Fruit fly (Drosophila melanogaster) whole organism, embryonic: ENCODE data around the gene CycA.

Experiments used
- Bdp1 ChIP-seq: fragments of 200-800 bp; sonication (Bioruptor generic); optimal IDR thresholded peaks from 3 replicates; lab custom pipeline; 2016; ENCODE audit warnings: missing biosample characterization, missing genetic modification characterization
- CG13123 ChIP-seq: fragments of 200-800 bp; sonication (Bioruptor generic); optimal IDR thresholded peaks from 2 replicates; lab custom pipeline; 2016; ENCODE audit warnings: missing biosample characterization, missing genetic modification characterization
- CG17568 ChIP-seq: fragments of 200-800 bp; sonication (Bioruptor generic); optimal IDR thresholded peaks from 2 replicates; lab custom pipeline; 2018; ENCODE audit warnings: missing biosample characterization, mild to moderate bottlenecking, missing genetic modification characterization, moderate library complexity
- CG17912 ChIP-seq: fragments of 200-800 bp; sonication (Bioruptor generic); optimal IDR thresholded peaks from 2 replicates; lab custom pipeline; 2018; ENCODE audit warnings: missing biosample characterization, mild to moderate bottlenecking, missing genetic modification characterization
- CG2129 ChIP-seq: fragments of 200-800 bp; sonication (Bioruptor generic); IDR thresholded peaks from 2 replicates; pipeline ENCODE4 v1.3.6; 2022; ENCODE audit warnings: missing biosample characterization, missing genetic modification characterization; ENCODE audit not compliant: partially characterized antibody
- CG2199 ChIP-seq: fragments of 200-800 bp; sonication (Bioruptor generic); IDR thresholded peaks from 3 replicates; pipeline ENCODE4 v1.3.6; 2022; ENCODE audit warnings: missing biosample characterization, missing genetic modification characterization
- CG30403 ChIP-seq: fragments of 200-800 bp; sonication (Bioruptor generic); optimal IDR thresholded peaks from 3 replicates; lab custom pipeline; 2016; ENCODE audit warnings: missing biosample characterization, missing genetic modification characterization
- CG3407 ChIP-seq: fragments of 200-800 bp; sonication (Bioruptor generic); optimal IDR thresholded peaks from 2 replicates; lab custom pipeline; 2018; ENCODE audit warnings: missing biosample characterization, mild to moderate bottlenecking, missing genetic modification characterization
- CG34224 ChIP-seq: fragments of 200-800 bp; sonication (Bioruptor generic); IDR thresholded peaks from 3 replicates; pipeline ENCODE4 v1.3.6; 2022; ENCODE audit warnings: missing biosample characterization, missing genetic modification characterization; ENCODE audit not compliant: partially characterized antibody
- CG42726 ChIP-seq: fragments of 200-800 bp; sonication (Bioruptor generic); IDR thresholded peaks from 2 replicates; pipeline ENCODE4 v1.3.6; 2022; ENCODE audit warnings: missing biosample characterization, missing genetic modification characterization; ENCODE audit not compliant: partially characterized antibody
- CG6175 ChIP-seq: fragments of 200-800 bp; sonication (Bioruptor generic); IDR thresholded peaks from 3 replicates; pipeline ENCODE4 v1.3.6; 2022; ENCODE audit warnings: missing biosample characterization, missing genetic modification characterization
- CG6689 ChIP-seq: fragments of 200-800 bp; sonication (Bioruptor generic); IDR thresholded peaks from 2 replicates; pipeline ENCODE4 v1.3.6; 2022; ENCODE audit warnings: missing biosample characterization, missing genetic modification characterization
- CG6791 ChIP-seq: fragments of 200-800 bp; sonication (Bioruptor generic); IDR thresholded peaks from 3 replicates; pipeline ENCODE4 v1.3.6; 2022; ENCODE audit warnings: missing biosample characterization, missing genetic modification characterization; ENCODE audit not compliant: partially characterized antibody
- CG9727 ChIP-seq: fragments of 200-800 bp; sonication (Bioruptor generic); optimal IDR thresholded peaks from 3 replicates; lab custom pipeline; 2017; ENCODE audit warnings: missing biosample characterization, mild to moderate bottlenecking, missing genetic modification characterization
- CG9797 ChIP-seq: fragments of 200-800 bp; sonication (Bioruptor generic); optimal IDR thresholded peaks from 3 replicates; lab custom pipeline; 2018; ENCODE audit warnings: missing biosample characterization, mild to moderate bottlenecking, missing genetic modification characterization
- Chrac-16 ChIP-seq: fragments of 200-800 bp; sonication (Bioruptor generic); optimal IDR thresholded peaks from 3 replicates; lab custom pipeline; 2016; ENCODE audit warnings: missing biosample characterization, missing genetic modification characterization
- CrebB ChIP-seq: fragments of 200-800 bp; sonication (Bioruptor generic); optimal IDR thresholded peaks from 3 replicates; lab custom pipeline; 2018; ENCODE audit warnings: missing biosample characterization, mild to moderate bottlenecking, missing genetic modification characterization
- Fer2 ChIP-seq: fragments of 200-800 bp; sonication (Bioruptor generic); optimal IDR thresholded peaks from 2 replicates; lab custom pipeline; 2018; ENCODE audit warnings: missing biosample characterization, mild to moderate bottlenecking, missing genetic modification characterization, moderate library complexity
- HLH54F ChIP-seq: fragments of 200-800 bp; sonication (Bioruptor generic); optimal IDR thresholded peaks from 3 replicates; lab custom pipeline; 2016; ENCODE audit warnings: missing biosample characterization, missing genetic modification characterization
- Hr78 ChIP-seq, 2 experiments: fragments of 200-800 bp in 1 of 2; fragments of >200 bp in 1 of 2; sonication (Bioruptor generic) in 1 of 2; optimal IDR thresholded peaks; 2 replicates each; lab custom pipeline; 2017 to 2019; ENCODE audit warnings: missing biosample characterization in 2 of 2, missing genetic modification characterization in 2 of 2, mild to moderate bottlenecking in 1 of 2, moderate library complexity in 1 of 2
- MESR4 ChIP-seq: fragments of 200-800 bp; sonication (Bioruptor generic); optimal IDR thresholded peaks from 2 replicates; lab custom pipeline; 2018; ENCODE audit warnings: missing biosample characterization, mild to moderate bottlenecking, missing genetic modification characterization, moderate library complexity
- Max ChIP-seq: fragments of 200-800 bp; sonication (Bioruptor generic); optimal IDR thresholded peaks from 2 replicates; lab custom pipeline; 2016; ENCODE audit warnings: missing biosample characterization, mild to moderate bottlenecking, missing genetic modification characterization
- NC2α ChIP-seq: fragments of 200-800 bp; sonication (Bioruptor generic); optimal IDR thresholded peaks from 2 replicates; lab custom pipeline; 2016; ENCODE audit warnings: missing biosample characterization, missing genetic modification characterization
- Opbp ChIP-seq: fragments of 200-800 bp; sonication (Bioruptor generic); IDR thresholded peaks from 3 replicates; pipeline ENCODE4 v1.3.6; 2022; ENCODE audit warnings: missing biosample characterization, missing genetic modification characterization; ENCODE audit not compliant: partially characterized antibody
- Ravus ChIP-seq: fragments of 200-800 bp; sonication (Bioruptor generic); IDR thresholded peaks from 2 replicates; pipeline ENCODE4 v1.3.6; 2022; ENCODE audit warnings: missing biosample characterization, missing genetic modification characterization
- Sin3A ChIP-seq: fragments of >200 bp; optimal IDR thresholded peaks from 2 replicates; lab custom pipeline; 2018
- Six4 ChIP-seq: fragments of 200-800 bp; sonication (Bioruptor generic); optimal IDR thresholded peaks from 2 replicates; lab custom pipeline; 2016; ENCODE audit warnings: missing biosample characterization, missing genetic modification characterization
- Sox100B ChIP-seq: fragments of 200-800 bp; sonication (Bioruptor generic); optimal IDR thresholded peaks from 3 replicates; lab custom pipeline; 2018; ENCODE audit warnings: missing biosample characterization, mild to moderate bottlenecking, missing genetic modification characterization
- Sry-β ChIP-seq: fragments of 200-800 bp; sonication (Bioruptor generic); optimal IDR thresholded peaks from 2 replicates; lab custom pipeline; 2018; ENCODE audit warnings: missing biosample characterization, mild to moderate bottlenecking, missing genetic modification characterization, moderate library complexity
- Sry-δ ChIP-seq: fragments of 200-800 bp; sonication (Bioruptor generic); optimal IDR thresholded peaks from 2 replicates; lab custom pipeline; 2016; ENCODE audit warnings: missing biosample characterization, missing genetic modification characterization
- Ssrp ChIP-seq: fragments of 200-800 bp; sonication (Bioruptor generic); optimal IDR thresholded peaks from 2 replicates; lab custom pipeline; 2018; ENCODE audit warnings: missing biosample characterization, mild to moderate bottlenecking, missing genetic modification characterization, moderate library complexity
- Taf1 ChIP-seq: fragments of 200-800 bp; sonication (Bioruptor generic); IDR thresholded peaks from 2 replicates; pipeline ENCODE4 v1.3.6; 2022; ENCODE audit warnings: missing biosample characterization, missing genetic modification characterization
- amos ChIP-seq: fragments of 200-800 bp; sonication (Bioruptor generic); IDR thresholded peaks from 2 replicates; pipeline ENCODE4 v1.3.6; 2022; ENCODE audit warnings: missing biosample characterization, missing genetic modification characterization; ENCODE audit not compliant: partially characterized antibody
- bsh ChIP-seq, 2 experiments: fragments of 200-800 bp; sonication (Bioruptor generic); optimal IDR thresholded peaks; 2 replicates each; lab custom pipeline; 2017 to 2018; ENCODE audit warnings: mild to moderate bottlenecking in 2 of 2, missing biosample characterization in 2 of 2, missing genetic modification characterization in 2 of 2, moderate library complexity in 1 of 2
- chif ChIP-seq, 2 experiments: fragments of 200-800 bp; sonication (Bioruptor generic); optimal IDR thresholded peaks; 3 replicates each; lab custom pipeline; 2016; ENCODE audit warnings: missing biosample characterization in 2 of 2, missing genetic modification characterization in 2 of 2
- croc ChIP-seq: fragments of 200-800 bp; sonication (Bioruptor generic); conservative IDR thresholded peaks from 3 replicates; pipeline ENCODE4 v1.3.6; 2022; ENCODE audit warnings: missing biosample characterization, missing genetic modification characterization
- crp ChIP-seq, 2 experiments: fragments of 200-800 bp; sonication (Bioruptor generic); optimal IDR thresholded peaks; 2 replicates in 1 of 2; 3 replicates in 1 of 2; lab custom pipeline; 2017; ENCODE audit warnings: missing biosample characterization in 2 of 2, missing genetic modification characterization in 2 of 2, mild to moderate bottlenecking in 1 of 2, moderate library complexity in 1 of 2
- ewg ChIP-seq: fragments of 200-800 bp; sonication (Bioruptor generic); optimal IDR thresholded peaks from 3 replicates; lab custom pipeline; 2017; ENCODE audit warnings: mild to moderate bottlenecking, missing biosample characterization, missing genetic modification reagents, missing genetic modification characterization
- eyg ChIP-seq: fragments of 200-800 bp; sonication (Bioruptor generic); optimal IDR thresholded peaks from 3 replicates; lab custom pipeline; 2016; ENCODE audit warnings: missing biosample characterization, missing genetic modification characterization
- gfzf ChIP-seq: fragments of 200-800 bp; sonication (Bioruptor generic); optimal IDR thresholded peaks from 2 replicates; lab custom pipeline; 2016; ENCODE audit warnings: missing biosample characterization, mild to moderate bottlenecking, missing genetic modification characterization, moderate library complexity
- h ChIP-seq: fragments of >200 bp; optimal IDR thresholded peaks from 2 replicates; lab custom pipeline; 2017
- hth ChIP-seq: fragments of >200 bp; optimal IDR thresholded peaks from 2 replicates; lab custom pipeline; 2017; ENCODE audit warnings: inconsistent platforms
- jumu ChIP-seq: fragments of 200-800 bp; sonication (Bioruptor generic); optimal IDR thresholded peaks from 3 replicates; lab custom pipeline; 2016; ENCODE audit warnings: missing biosample characterization, missing genetic modification characterization
- nau ChIP-seq: fragments of 200-800 bp; sonication (Bioruptor generic); optimal IDR thresholded peaks from 3 replicates; lab custom pipeline; 2017; ENCODE audit warnings: missing biosample characterization, mild to moderate bottlenecking, missing genetic modification characterization, missing genetic modification reagents
- org-1 ChIP-seq: fragments of 200-800 bp; sonication (Bioruptor generic); optimal IDR thresholded peaks from 2 replicates; lab custom pipeline; 2017; ENCODE audit warnings: missing biosample characterization, missing genetic modification characterization
- pzg ChIP-seq: fragments of 200-800 bp; sonication (Bioruptor generic); optimal IDR thresholded peaks from 3 replicates; lab custom pipeline; 2018; ENCODE audit warnings: missing biosample characterization, mild to moderate bottlenecking, missing genetic modification characterization, moderate library complexity
- ranshi ChIP-seq: fragments of 200-800 bp; sonication (Bioruptor generic); IDR thresholded peaks from 2 replicates; pipeline ENCODE4 v1.3.6; 2022; ENCODE audit warnings: missing biosample characterization, missing genetic modification characterization
- rib ChIP-seq: fragments of 200-800 bp; sonication (Bioruptor generic); IDR thresholded peaks from 2 replicates; pipeline ENCODE4 v1.3.6; 2022; ENCODE audit warnings: missing biosample characterization, missing genetic modification characterization
- schlank ChIP-seq: fragments of 200-800 bp; sonication (Bioruptor generic); optimal IDR thresholded peaks from 2 replicates; lab custom pipeline; 2018; ENCODE audit warnings: missing biosample characterization, mild to moderate bottlenecking, missing genetic modification characterization
- sima ChIP-seq: fragments of 200-800 bp; sonication (Bioruptor generic); optimal IDR thresholded peaks from 2 replicates; lab custom pipeline; 2016; ENCODE audit warnings: missing biosample characterization, missing genetic modification characterization
- sr ChIP-seq: fragments of 200-800 bp; sonication (Bioruptor generic); IDR thresholded peaks from 3 replicates; pipeline ENCODE4 v1.3.6; 2022; ENCODE audit warnings: missing biosample characterization, missing genetic modification characterization

The CycA gene

DNA sequence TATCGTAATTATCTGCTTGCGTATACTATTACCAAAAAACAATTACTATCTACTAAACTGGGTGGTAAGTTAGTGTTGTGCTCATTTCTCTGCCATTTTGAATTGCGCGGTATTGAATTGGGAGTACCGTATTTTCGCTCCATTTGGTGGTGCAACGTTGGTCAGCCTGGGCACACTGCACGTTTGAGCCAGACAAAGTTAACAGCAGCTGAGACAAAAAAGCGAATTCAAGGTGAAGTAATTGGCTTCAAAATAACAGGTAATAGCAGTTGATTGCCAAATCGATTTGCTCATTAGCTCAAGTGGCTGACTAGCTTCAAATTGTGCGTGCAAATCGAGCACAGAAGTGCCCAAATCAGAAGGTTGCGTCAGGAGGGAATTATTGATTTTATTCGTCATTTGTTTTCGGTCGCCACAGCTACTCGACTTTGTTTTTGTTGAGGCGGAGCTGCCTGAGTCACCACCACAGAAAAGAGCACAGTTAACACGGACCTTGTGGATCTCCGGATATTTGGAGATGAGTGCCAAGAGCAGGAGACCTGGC, 37.9 kb downstream of the CycA start, which contains the start of gene Klp68D (continued):
- TF ChIP-seq ewg (GFP tag; lab: Kevin White, UChicago) (no peak), CG2129 (GFP tag; lab: Robert Waterston, UW) (no peak), CrebB (tag; lab: Kevin White, UChicago) (no peak), nau (GFP tag; lab: Kevin White, UChicago) (no peak), CG6175 (GFP tag; lab: Robert Waterston, UW) (no peak), Opbp (GFP tag; lab: Robert Waterston, UW) (peak; percentile 23; the same call in 1 of the 3 replicates), CG6689 (GFP tag; lab: Robert Waterston, UW) (no peak), hth (lab: Kevin White, UChicago) (no peak), Ssrp (tag; lab: Kevin White, UChicago) (no peak), Chrac-16 (GFP tag; lab: Kevin White, UChicago) (no peak), jumu (GFP tag; lab: Kevin White, UChicago) (no peak), schlank (tag; lab: Kevin White, UChicago) (no peak), ranshi (GFP tag; lab: Robert Waterston, UW) (no peak), CG34224 (GFP tag; lab: Robert Waterston, UW) (0 out of 3 replicates have a peak, but pooled peaks have one; percentile 23), pzg (peak; percentile 72), Fer2 (tag; lab: Kevin White, UChicago) (no peak), CG30403 (no peak), org-1 (GFP tag; lab: Kevin White, UChicago) (no peak), CG17568 (GFP tag; lab: Kevin White, UChicago) (no peak), Max (GFP tag; lab: Kevin White, UChicago) (no peak), MESR4 (GFP tag; lab: Kevin White, UChicago) (peak; percentile 67), eyg (no peak), h (no peak), Ravus (GFP tag; lab: Robert Waterston, UW) (no peak), CG17912 (no peak), Sin3A (lab: Kevin White, UChicago) (peak; percentile 24), Six4 (GFP tag; lab: Kevin White, UChicago) (no peak), CG42726 (GFP tag; lab: Robert Waterston, UW) (no peak), croc (GFP tag; lab: Robert Waterston, UW) (no peak), CG3407 (GFP tag; lab: Kevin White, UChicago) (no peak), sr (GFP tag; lab: Robert Waterston, UW) (no peak), amos (GFP tag; lab: Robert Waterston, UW) (0 out of 2 replicates have a peak, but pooled peaks have one; percentile 11), Sry-β (GFP tag; lab: Kevin White, UChicago) (no peak), CG9797 (peak; percentile 89), CG6791 (GFP tag; lab: Robert Waterston, UW) (peak; percentile 57; the same call in 1 of the 3 replicates), CG13123 (GFP tag; lab: Kevin White, UChicago) (no peak), rib (no peak), NC2α (GFP tag; lab: Kevin White, UChicago) (no peak), Sry-δ (GFP tag; lab: Kevin White, UChicago) (no peak), crp (GFP tag; optimal IDR thresholded peaks at IDR 0.05; lab: Kevin White, UChicago) (peak in 1 of 2 experiments; percentile 59), chif (GFP tag; optimal IDR thresholded peaks at IDR 0.05; lab: Kevin White, UChicago) (no peak), CG9727 (GFP tag; lab: Kevin White, UChicago) (no peak), bsh (GFP tag; optimal IDR thresholded peaks at IDR 0.05; lab: Kevin White, UChicago) (no peak), Taf1 (GFP tag; lab: Robert Waterston, UW) (no peak), sima (GFP tag; lab: Kevin White, UChicago) (no peak), Sox100B (GFP tag; lab: Kevin White, UChicago) (no peak), gfzf (peak; percentile 83), CG2199 (GFP tag; lab: Robert Waterston, UW) (no peak), HLH54F (GFP tag; lab: Kevin White, UChicago) (no peak), Hr78 (GFP tag; optimal IDR thresholded peaks at IDR 0.05; lab: Kevin White, UChicago) (no peak), Bdp1 (GFP tag; lab: Kevin White, UChicago) (no peak)
